Worm (Caenorhabditis elegans) whole organism, early embryonic: ENCODE results near the gene sri-24.

Source experiments
- B0310.2 ChIP-seq: sonication (generic microtip); optimal IDR thresholded peaks from 2 replicates; lab custom pipeline; 2016; ENCODE audit warnings: mild to moderate bottlenecking, missing genetic modification characterization, missing compliant biosample characterization
- F13C5.2 ChIP-seq: sonication (generic microtip); optimal IDR thresholded peaks from 2 replicates; lab custom pipeline; 2017; ENCODE audit warnings: mild to moderate bottlenecking, missing genetic modification characterization, inconsistent platforms, missing compliant biosample characterization
- aly-1 ChIP-seq: sonication (generic microtip); optimal IDR thresholded peaks from 2 replicates; lab custom pipeline; 2016; ENCODE audit warnings: missing genetic modification characterization, missing compliant biosample characterization
- ama-1 ChIP-seq: fragments of 150-350 bp; optimal IDR thresholded peaks from 2 replicates; lab custom pipeline; 2014
- ceh-13 ChIP-seq: fragments of 200-800 bp; sonication (Bioruptor generic); optimal IDR thresholded peaks from 2 replicates; lab custom pipeline; 2018; ENCODE audit warnings: mild to moderate bottlenecking, missing genetic modification characterization, missing compliant biosample characterization
- ceh-36 ChIP-seq: sonication (generic microtip); optimal IDR thresholded peaks from 2 replicates; lab custom pipeline; 2016; ENCODE audit warnings: missing genetic modification characterization, inconsistent platforms, missing compliant biosample characterization
- flt-1 ChIP-seq: fragments of 200-800 bp; sonication (Bioruptor generic); IDR thresholded peaks from 2 replicates; pipeline ENCODE4 v1.3.6; 2022; ENCODE audit warnings: missing genetic modification characterization, missing compliant biosample characterization
- hmbx-1 ChIP-seq: sonication (generic microtip); optimal IDR thresholded peaks from 2 replicates; lab custom pipeline; 2016; ENCODE audit warnings: mild to moderate bottlenecking, missing genetic modification characterization, missing compliant biosample characterization
- hmg-4 ChIP-seq: fragments of 200-800 bp; sonication (Bioruptor generic); optimal IDR thresholded peaks from 2 replicates; lab custom pipeline; 2018; ENCODE audit warnings: mild to moderate bottlenecking, missing genetic modification characterization, missing compliant biosample characterization
- hnd-1 ChIP-seq: sonication (generic microtip); optimal IDR thresholded peaks from 2 replicates; lab custom pipeline; 2016; ENCODE audit warnings: missing genetic modification characterization, missing compliant biosample characterization
- scrt-1 ChIP-seq: fragments of 200-800 bp; sonication (Bioruptor generic); IDR thresholded peaks from 2 replicates; pipeline ENCODE4 v1.3.6; 2022; ENCODE audit warnings: missing genetic modification characterization, missing compliant biosample characterization
- sea-1 ChIP-seq: fragments of 200-800 bp; sonication (Bioruptor generic); conservative IDR thresholded peaks from 2 replicates; pipeline ENCODE4 v1.3.6; 2022; ENCODE audit warnings: missing genetic modification characterization, missing compliant biosample characterization
- tbx-37 ChIP-seq: fragments of 200-800 bp; sonication (Bioruptor generic); conservative IDR thresholded peaks from 2 replicates; pipeline ENCODE4 v1.3.6; 2022; ENCODE audit warnings: missing genetic modification reagents, missing genetic modification characterization, missing compliant biosample characterization
- tra-4 ChIP-seq: sonication (generic microtip); optimal IDR thresholded peaks from 2 replicates; lab custom pipeline; 2017; ENCODE audit warnings: missing genetic modification characterization, missing compliant biosample characterization

DNA sequence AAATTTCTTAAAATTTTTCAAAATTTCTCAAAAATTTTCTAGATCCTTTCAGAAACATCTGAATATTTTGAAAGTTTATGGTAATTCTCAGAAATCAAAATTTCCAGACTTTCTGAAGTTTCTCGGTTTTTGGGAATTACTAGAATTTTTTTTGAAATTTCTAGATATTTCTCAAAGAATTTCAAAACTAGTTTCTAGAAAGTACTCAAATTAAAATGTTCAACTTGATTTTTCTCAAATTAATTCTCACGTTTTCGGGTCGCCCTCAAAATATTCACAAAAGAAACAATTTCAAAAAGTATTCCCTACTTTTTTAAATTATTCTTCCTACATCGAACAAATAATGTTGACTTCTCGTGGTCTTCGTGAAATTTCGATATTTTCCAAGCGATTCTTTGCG is 32.2 kb upstream of the sri-24 start, which contains the start of gene T09F5.10:
- TF ChIP-seq ama-1 (lab: Kevin White, UChicago) = no peak
- TF ChIP-seq tra-4 (tag; lab: Kevin White, UChicago) = no peak
- no peak for TF ChIP-seq sea-1 (GFP tag; lab: Robert Waterston, UW)
- TF ChIP-seq scrt-1 = no peak
- TF ChIP-seq aly-1 (tag; lab: Kevin White, UChicago) = no peak
- TF ChIP-seq hmbx-1 = no peak
- TF ChIP-seq flt-1 (GFP tag; lab: Robert Waterston, UW) = no peak
- TF ChIP-seq F13C5.2 = no peak
- no peak for TF ChIP-seq B0310.2 (tag; lab: Kevin White, UChicago)
- no peak for TF ChIP-seq hmg-4 (GFP tag; lab: Kevin White, UChicago)
- no peak for TF ChIP-seq tbx-37
- TF ChIP-seq ceh-36 = no peak
- no peak for TF ChIP-seq hnd-1 (tag; lab: Kevin White, UChicago)
- no peak for TF ChIP-seq ceh-13 (GFP tag; lab: Kevin White, UChicago)
